Worm (Caenorhabditis elegans) whole organism, young adult: Measurements from ENCODE around the gene gcsh-1.

Experiments used
- B0261.1 ChIP-seq: sonication (generic microtip); optimal IDR thresholded peaks from 2 replicates; lab custom pipeline; 2016; ENCODE audit warnings: mild to moderate bottlenecking, missing genetic modification characterization, moderate library complexity, missing compliant biosample characterization
- F23B12.7 ChIP-seq: sonication (generic microtip); optimal IDR thresholded peaks from 2 replicates; lab custom pipeline; 2017; ENCODE audit warnings: missing genetic modification characterization, mild to moderate bottlenecking, missing compliant biosample characterization, antibody characterized with exemption, moderate library complexity; ENCODE audit not compliant: insufficient read depth
- F37B4.10 ChIP-seq: fragments of 200-800 bp; sonication (Bioruptor generic); IDR thresholded peaks from 2 replicates; pipeline ENCODE4 v1.3.6; 2022; ENCODE audit warnings: missing genetic modification characterization, missing compliant biosample characterization
- F49E8.2 ChIP-seq: sonication (generic microtip); optimal IDR thresholded peaks from 3 replicates; lab custom pipeline; 2017; ENCODE audit warnings: missing genetic modification characterization, mild to moderate bottlenecking, missing compliant biosample characterization, antibody characterized with exemption, moderate library complexity; ENCODE audit not compliant: insufficient read depth
- F55B11.4 ChIP-seq: sonication (generic microtip); optimal IDR thresholded peaks from 2 replicates; lab custom pipeline; 2016; ENCODE audit warnings: missing compliant biosample characterization, missing genetic modification characterization, borderline replicate concordance; ENCODE audit not compliant: insufficient read depth
- F57C9.4 ChIP-seq: sonication (generic microtip); optimal IDR thresholded peaks from 2 replicates; lab custom pipeline; 2017; ENCODE audit warnings: mild to moderate bottlenecking, missing genetic modification characterization, missing compliant biosample characterization
- T26A5.8 ChIP-seq: sonication (generic microtip); optimal IDR thresholded peaks from 2 replicates; lab custom pipeline; 2016; ENCODE audit warnings: missing genetic modification characterization, missing compliant biosample characterization
- ama-1 ChIP-seq, 3 experiments: fragments of 150-350 bp in 1 of 3; sonication (generic microtip) in 2 of 3; optimal IDR thresholded peaks; 2 replicates each; lab custom pipeline; 2014 to 2018; ENCODE audit warnings: missing biosample characterization in 2 of 3, missing genetic modification characterization in 2 of 3, missing genetic modification reagents in 2 of 3
- atf-7 ChIP-seq: sonication (generic microtip); optimal IDR thresholded peaks from 2 replicates; lab custom pipeline; 2017; ENCODE audit warnings: mild to moderate bottlenecking, missing genetic modification characterization, missing compliant biosample characterization
- athp-1 ChIP-seq: sonication (generic microtip); optimal IDR thresholded peaks from 2 replicates; lab custom pipeline; 2017; ENCODE audit warnings: mild to moderate bottlenecking, missing genetic modification characterization, missing compliant biosample characterization
- attf-3 ChIP-seq: fragments of 200-800 bp; sonication (Bioruptor generic); conservative IDR thresholded peaks from 2 replicates; pipeline ENCODE4 v1.3.6; 2022; ENCODE audit warnings: missing genetic modification reagents, missing genetic modification characterization, missing compliant biosample characterization
- attf-6 ChIP-seq: fragments of 200-800 bp; sonication (Bioruptor generic); IDR thresholded peaks from 2 replicates; pipeline ENCODE4 v1.3.6; 2022; ENCODE audit warnings: missing genetic modification reagents, missing genetic modification characterization, missing compliant biosample characterization
- bed-2 ChIP-seq: fragments of 200-800 bp; sonication (Bioruptor generic); IDR thresholded peaks from 2 replicates; pipeline ENCODE4 v1.3.6; 2022; ENCODE audit warnings: missing genetic modification reagents, missing genetic modification characterization, missing compliant biosample characterization
- cebp-1 ChIP-seq, 2 experiments: fragments of 200-800 bp in 1 of 2; sonication (Bioruptor generic) in 1 of 2; sonication (generic microtip) in 1 of 2; IDR thresholded peaks in 1 of 2; optimal IDR thresholded peaks in 1 of 2; 2 replicates each; pipeline versions ENCODE4 v1.3.6 to Lab custom; 2017 to 2022; ENCODE audit warnings: missing compliant biosample characterization in 2 of 2, missing genetic modification characterization in 2 of 2, mild to moderate bottlenecking in 1 of 2, missing genetic modification reagents in 1 of 2, moderate library complexity in 1 of 2
- ceh-27 ChIP-seq: fragments of 200-800 bp; sonication (Bioruptor generic); optimal IDR thresholded peaks from 2 replicates; lab custom pipeline; 2018; ENCODE audit warnings: mild to moderate bottlenecking, missing genetic modification characterization, moderate library complexity, missing compliant biosample characterization
- ceh-58 ChIP-seq: fragments of 200-800 bp; sonication (Bioruptor generic); IDR thresholded peaks from 2 replicates; pipeline ENCODE4 v1.3.6; 2022; ENCODE audit warnings: missing genetic modification characterization, missing compliant biosample characterization
- ceh-91 ChIP-seq: fragments of 200-800 bp; sonication (Bioruptor generic); IDR thresholded peaks from 2 replicates; pipeline ENCODE4 v1.3.6; 2022; ENCODE audit warnings: missing genetic modification reagents, missing genetic modification characterization, missing compliant biosample characterization
- dox-1 ChIP-seq: fragments of 200-800 bp; sonication (Bioruptor generic); IDR thresholded peaks from 2 replicates; pipeline ENCODE4 v1.3.6; 2022; ENCODE audit warnings: missing genetic modification reagents, missing genetic modification characterization, missing compliant biosample characterization
- egl-18 ChIP-seq: fragments of 200-800 bp; sonication (Bioruptor generic); IDR thresholded peaks from 2 replicates; pipeline ENCODE4 v1.3.6; 2022; ENCODE audit warnings: missing genetic modification reagents, missing genetic modification characterization, missing compliant biosample characterization
- ekl-4 ChIP-seq: fragments of 200-800 bp; sonication (Bioruptor generic); IDR thresholded peaks from 2 replicates; pipeline ENCODE4 v1.3.6; 2022; ENCODE audit warnings: missing genetic modification reagents, missing genetic modification characterization, missing compliant biosample characterization
- fkh-3 ChIP-seq: sonication (generic microtip); optimal IDR thresholded peaks from 2 replicates; lab custom pipeline; 2016; ENCODE audit warnings: mild to moderate bottlenecking, missing genetic modification characterization, missing compliant biosample characterization
- him-1 ChIP-seq: sonication (generic microtip); optimal IDR thresholded peaks from 2 replicates; lab custom pipeline; 2016; ENCODE audit warnings: missing genotype, missing genetic modification reagents, missing genetic modification characterization, missing compliant biosample characterization
- hlh-12 ChIP-seq: sonication (generic microtip); optimal IDR thresholded peaks from 2 replicates; lab custom pipeline; 2016; ENCODE audit warnings: missing genetic modification characterization, missing compliant biosample characterization
- hmg-20 ChIP-seq: fragments of 200-800 bp; sonication (Bioruptor generic); IDR thresholded peaks from 2 replicates; pipeline ENCODE4 v1.3.6; 2022; ENCODE audit warnings: missing genetic modification reagents, missing genetic modification characterization, missing compliant biosample characterization
- hrde-1 ChIP-seq: sonication (generic microtip); optimal IDR thresholded peaks from 2 replicates; lab custom pipeline; 2016; ENCODE audit warnings: missing genetic modification characterization, mild to moderate bottlenecking, missing compliant biosample characterization, moderate library complexity, missing genotype, missing genetic modification reagents, borderline replicate concordance
- lin-26 ChIP-seq: fragments of 200-800 bp; sonication (Bioruptor generic); IDR thresholded peaks from 2 replicates; pipeline ENCODE4 v1.3.6; 2022; ENCODE audit warnings: missing genetic modification reagents, missing genetic modification characterization, missing compliant biosample characterization
- lin-40 ChIP-seq: sonication (generic microtip); optimal IDR thresholded peaks from 2 replicates; lab custom pipeline; 2016; ENCODE audit warnings: missing genetic modification characterization, mild to moderate bottlenecking, missing compliant biosample characterization, missing genotype, missing genetic modification reagents
- lin-54 ChIP-seq: fragments of 200-800 bp; sonication (Bioruptor generic); optimal IDR thresholded peaks from 2 replicates; lab custom pipeline; 2018; ENCODE audit warnings: mild to moderate bottlenecking, missing genetic modification characterization, missing compliant biosample characterization
- madf-10 ChIP-seq: sonication (generic microtip); optimal IDR thresholded peaks from 2 replicates; lab custom pipeline; 2016; ENCODE audit warnings: mild to moderate bottlenecking, missing genetic modification characterization, missing compliant biosample characterization
- mcd-1 ChIP-seq: fragments of 200-800 bp; sonication (Bioruptor generic); IDR thresholded peaks from 2 replicates; pipeline ENCODE4 v1.3.6; 2022; ENCODE audit warnings: missing genetic modification reagents, missing genetic modification characterization, missing compliant biosample characterization
- mes-4 ChIP-seq: sonication (generic microtip); optimal IDR thresholded peaks from 2 replicates; lab custom pipeline; 2016; ENCODE audit warnings: missing genotype, missing genetic modification characterization, missing compliant biosample characterization
- nfya-1 ChIP-seq: sonication (generic microtip); optimal IDR thresholded peaks from 2 replicates; lab custom pipeline; 2017; ENCODE audit warnings: antibody characterized with exemption, missing compliant biosample characterization, missing genetic modification characterization, borderline replicate concordance; ENCODE audit not compliant: insufficient read depth
- nhr-120 ChIP-seq: fragments of 200-800 bp; sonication (Bioruptor generic); IDR thresholded peaks from 2 replicates; pipeline ENCODE4 v1.3.6; 2022; ENCODE audit warnings: missing genetic modification characterization, missing compliant biosample characterization
- nhr-80 ChIP-seq: sonication (generic microtip); optimal IDR thresholded peaks from 2 replicates; lab custom pipeline; 2016; ENCODE audit warnings: missing genetic modification characterization, missing compliant biosample characterization
- nhr-90 ChIP-seq: sonication (generic microtip); optimal IDR thresholded peaks from 2 replicates; lab custom pipeline; 2016; ENCODE audit warnings: missing genotype, mild to moderate bottlenecking, missing genetic modification characterization, missing compliant biosample characterization
- rec-8 ChIP-seq, 2 experiments: sonication (generic microtip); optimal IDR thresholded peaks; 2 replicates each; lab custom pipeline; 2016; ENCODE audit warnings: mild to moderate bottlenecking in 2 of 2, missing genetic modification characterization in 2 of 2, missing genetic modification reagents in 2 of 2, missing genotype in 2 of 2, missing biosample characterization in 1 of 2, missing compliant biosample characterization in 1 of 2, moderate library complexity in 1 of 2
- repo-1 ChIP-seq: sonication (generic microtip); optimal IDR thresholded peaks from 2 replicates; lab custom pipeline; 2017; ENCODE audit warnings: mild to moderate bottlenecking, missing genetic modification characterization, missing compliant biosample characterization
- rpc-1 ChIP-seq, 2 experiments: fragments of 150-350 bp in 1 of 2; sonication (generic microtip) in 1 of 2; optimal IDR thresholded peaks; 2 replicates each; lab custom pipeline; 2014 to 2018; ENCODE audit warnings: missing biosample characterization in 1 of 2, missing genetic modification characterization in 1 of 2, missing genetic modification reagents in 1 of 2, missing genotype in 1 of 2
- sea-2 ChIP-seq: fragments of 200-800 bp; sonication (Bioruptor generic); IDR thresholded peaks from 2 replicates; pipeline ENCODE4 v1.3.6; 2022; ENCODE audit warnings: missing genetic modification characterization, missing compliant biosample characterization
- snpc-1.1 ChIP-seq: sonication (generic microtip); optimal IDR thresholded peaks from 2 replicates; lab custom pipeline; 2017; ENCODE audit warnings: missing genetic modification characterization, mild to moderate bottlenecking, missing compliant biosample characterization, antibody characterized with exemption, moderate library complexity, missing genotype, missing genetic modification reagents; ENCODE audit not compliant: insufficient read depth
- snpc-3.4 ChIP-seq: sonication (generic microtip); optimal IDR thresholded peaks from 2 replicates; lab custom pipeline; 2017; ENCODE audit warnings: missing genetic modification characterization, mild to moderate bottlenecking, missing compliant biosample characterization, antibody characterized with exemption, moderate library complexity, missing genotype, missing genetic modification reagents
- tlf-1 ChIP-seq: fragments of 200-800 bp; sonication (Bioruptor generic); optimal IDR thresholded peaks from 2 replicates; lab custom pipeline; 2018; ENCODE audit warnings: mild to moderate bottlenecking, missing genetic modification characterization, missing compliant biosample characterization
- unc-130 ChIP-seq: sonication (generic microtip); optimal IDR thresholded peaks from 2 replicates; lab custom pipeline; 2016; ENCODE audit warnings: missing genetic modification reagents, missing genetic modification characterization, missing compliant biosample characterization
- xnd-1 ChIP-seq: sonication (generic microtip); optimal IDR thresholded peaks from 2 replicates; lab custom pipeline; 2016; ENCODE audit warnings: missing genotype, missing genetic modification reagents, missing genetic modification characterization, missing compliant biosample characterization
- zfh-2 ChIP-seq: fragments of 200-800 bp; sonication (Bioruptor generic); conservative IDR thresholded peaks from 2 replicates; pipeline ENCODE4 v1.3.6; 2022; ENCODE audit warnings: missing genetic modification reagents, missing genetic modification characterization, missing compliant biosample characterization
- ztf-22 ChIP-seq: fragments of 200-800 bp; sonication (Bioruptor generic); optimal IDR thresholded peaks from 2 replicates; lab custom pipeline; 2018; ENCODE audit warnings: mild to moderate bottlenecking, missing genetic modification characterization, moderate library complexity, missing compliant biosample characterization
- ztf-25 ChIP-seq: fragments of 200-800 bp; sonication (Bioruptor generic); IDR thresholded peaks from 2 replicates; pipeline ENCODE4 v1.3.6; 2022; ENCODE audit warnings: missing genetic modification reagents, missing genetic modification characterization, missing compliant biosample characterization

The gcsh-1 gene

DNA sequence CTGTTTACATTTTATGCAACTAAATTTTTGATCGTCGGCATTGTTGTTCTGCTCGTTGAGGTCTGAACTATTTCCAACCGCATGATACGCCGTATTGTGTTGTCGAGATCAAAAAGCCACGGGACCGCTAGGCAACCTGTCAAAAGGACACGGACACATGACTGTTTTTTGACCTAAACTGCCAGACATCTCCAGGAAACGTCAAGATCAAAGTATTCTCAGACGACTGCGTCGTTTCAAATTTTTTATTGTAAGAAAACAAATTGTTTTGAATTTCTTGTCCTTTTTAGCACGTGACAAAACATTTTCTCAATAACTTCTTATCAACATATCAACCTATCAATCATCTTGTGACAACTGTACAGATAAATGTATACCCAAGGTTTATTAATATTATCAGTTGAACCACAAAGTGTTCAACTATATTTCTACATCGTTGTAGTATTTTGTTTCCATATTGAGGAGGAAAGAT, 12.7 kb downstream of the gcsh-1 start (continued):
- TF ChIP-seq F23B12.7 (tag; lab: Kevin White, UChicago) (no peak), F57C9.4 (tag; lab: Kevin White, UChicago) (no peak), ztf-25 (GFP tag; lab: Robert Waterston, UW) (no peak), him-1 (no peak), nfya-1 (tag; lab: Kevin White, UChicago) (no peak), attf-6 (GFP tag; lab: Robert Waterston, UW) (no peak), ceh-91 (no peak), B0261.1 (tag; lab: Kevin White, UChicago) (no peak), ekl-4 (GFP tag; lab: Robert Waterston, UW) (no peak), ama-1 (optimal IDR thresholded peaks at IDR 0.05; lab: Kevin White, UChicago) (no peak), ama-1 (GFP tag; optimal IDR thresholded peaks at IDR 0.05; lab: Kevin White, UChicago) (no peak), lin-54 (GFP tag; lab: Kevin White, UChicago) (peak; percentile 12), ceh-58 (GFP tag; lab: Robert Waterston, UW) (no peak), lin-26 (GFP tag; lab: Robert Waterston, UW) (peak; percentile 77; the same call in 1 of the 2 replicates), rpc-1 (optimal IDR thresholded peaks at IDR 0.05; lab: Kevin White, UChicago) (no peak), rpc-1 (tag; optimal IDR thresholded peaks at IDR 0.05; lab: Kevin White, UChicago) (no peak), nhr-90 (tag; lab: Kevin White, UChicago) (peak; percentile 68), ztf-22 (GFP tag; lab: Kevin White, UChicago) (peak; percentile 91), mes-4 (tag; lab: Kevin White, UChicago) (no peak), hlh-12 (tag; lab: Kevin White, UChicago) (no peak), ceh-27 (GFP tag; lab: Kevin White, UChicago) (no peak), athp-1 (tag; lab: Kevin White, UChicago) (no peak), xnd-1 (tag; lab: Kevin White, UChicago) (no peak), atf-7 (tag; lab: Kevin White, UChicago) (peak; percentile 58), madf-10 (no peak), rec-8 (tag; optimal IDR thresholded peaks at IDR 0.05; lab: Kevin White, UChicago) (no peak), attf-3 (GFP tag; lab: Robert Waterston, UW) (no peak), unc-130 (GFP tag; lab: Kevin White, UChicago) (no peak), nhr-120 (GFP tag; lab: Robert Waterston, UW) (no peak), snpc-1.1 (tag; lab: Kevin White, UChicago) (no peak), bed-2 (GFP tag; lab: Robert Waterston, UW) (no peak), sea-2 (GFP tag; lab: Robert Waterston, UW) (no peak), egl-18 (no peak), T26A5.8 (tag; lab: Kevin White, UChicago) (no peak), snpc-3.4 (no peak), dox-1 (GFP tag; lab: Robert Waterston, UW) (0 out of 2 replicates have a peak, but pooled peaks have one; percentile 35), F49E8.2 (tag; lab: Kevin White, UChicago) (no peak), nhr-80 (peak; percentile 89), hrde-1 (tag; lab: Kevin White, UChicago) (no peak), fkh-3 (tag; lab: Kevin White, UChicago) (no peak), repo-1 (tag; lab: Kevin White, UChicago) (no peak), F55B11.4 (tag; lab: Kevin White, UChicago) (no peak), tlf-1 (GFP tag; lab: Kevin White, UChicago) (peak; percentile 77), lin-40 (peak; percentile 77), F37B4.10 (GFP tag; lab: Robert Waterston, UW) (no peak), cebp-1 (GFP tag; IDR thresholded peaks at IDR 0.05; lab: Robert Waterston, UW) (peak; percentile 37; the same call in 1 of the 2 replicates), cebp-1 (tag; optimal IDR thresholded peaks at IDR 0.05; lab: Kevin White, UChicago) (peak; percentile 88), mcd-1 (GFP tag; lab: Robert Waterston, UW) (no peak), hmg-20 (GFP tag; lab: Robert Waterston, UW) (no peak), zfh-2 (GFP tag; lab: Robert Waterston, UW) (no peak; the same call in 1 of the 2 replicates)
